Fruit fly (Drosophila melanogaster) whole organism, wandering third instar larva: ENCODE data around the gene CG13405.

Experiments
- Abd-B ChIP-seq: fragments of >200 bp; optimal IDR thresholded peaks from 2 replicates; lab custom pipeline; 2017; ENCODE audit warnings: missing biosample characterization, missing genetic modification characterization
- CG32264 ChIP-seq: fragments of 200-800 bp; sonication (Bioruptor generic); optimal IDR thresholded peaks from 2 replicates; lab custom pipeline; 2016; ENCODE audit warnings: missing biosample characterization, missing genetic modification characterization
- CG9705 ChIP-seq: fragments of 200-800 bp; sonication (Bioruptor generic); optimal IDR thresholded peaks from 2 replicates; lab custom pipeline; 2018; ENCODE audit warnings: missing biosample characterization, mild to moderate bottlenecking, missing genetic modification characterization
- CrebA ChIP-seq: fragments of 200-800 bp; sonication (Bioruptor generic); optimal IDR thresholded peaks from 2 replicates; lab custom pipeline; 2016; ENCODE audit warnings: missing biosample characterization, mild to moderate bottlenecking, missing genetic modification characterization, borderline replicate concordance
- Dfd ChIP-seq: fragments of >200 bp; optimal IDR thresholded peaks from 2 replicates; lab custom pipeline; 2017; ENCODE audit warnings: missing biosample characterization, missing genetic modification characterization
- Dif ChIP-seq: fragments of 200-275, 200-300 bp; sonication (Bioruptor generic); optimal IDR thresholded peaks from 2 replicates; lab custom pipeline; 2018; ENCODE audit warnings: missing biosample characterization, missing genetic modification characterization; ENCODE audit not compliant: partially characterized antibody
- GATAd ChIP-seq: sonication (Bioruptor generic); optimal IDR thresholded peaks from 2 replicates; lab custom pipeline; 2016; ENCODE audit warnings: missing biosample characterization, missing genetic modification characterization
- HLH106 ChIP-seq: fragments of 200-800 bp; optimal IDR thresholded peaks from 3 replicates; lab custom pipeline; 2019; ENCODE audit warnings: missing biosample characterization, mild to moderate bottlenecking, missing genetic modification characterization, moderate library complexity
- Hnf4 ChIP-seq: fragments of 200-800 bp; sonication (Bioruptor generic); optimal IDR thresholded peaks from 2 replicates; lab custom pipeline; 2016; ENCODE audit warnings: missing biosample characterization, mild to moderate bottlenecking, missing genetic modification characterization
- Hr78 ChIP-seq: fragments of >200 bp; optimal IDR thresholded peaks from 2 replicates; lab custom pipeline; 2017; ENCODE audit warnings: missing biosample characterization, missing genetic modification characterization
- Hr83 ChIP-seq: fragments of 200-300 bp; sonication (Bioruptor generic); optimal IDR thresholded peaks from 2 replicates; lab custom pipeline; 2016; ENCODE audit warnings: missing biosample characterization, mild to moderate bottlenecking, missing genetic modification characterization, moderate library complexity; ENCODE audit not compliant: poor library complexity, severe bottlenecking
- Jra ChIP-seq: sonication (Bioruptor generic); optimal IDR thresholded peaks from 2 replicates; lab custom pipeline; 2016; ENCODE audit warnings: missing biosample characterization, missing genetic modification characterization
- Mio ChIP-seq: sonication (Bioruptor generic); optimal IDR thresholded peaks from 2 replicates; lab custom pipeline; 2016; ENCODE audit warnings: missing biosample characterization, missing genetic modification characterization
- Myc ChIP-seq: fragments of >200 bp; optimal IDR thresholded peaks from 2 replicates; lab custom pipeline; 2017
- N ChIP-seq: fragments of >200 bp; optimal IDR thresholded peaks from 2 replicates; lab custom pipeline; 2018; ENCODE audit warnings: missing biosample characterization, missing external identifiers, missing genetic modification characterization
- OdsH ChIP-seq: fragments of 200-800 bp; sonication (Bioruptor generic); optimal IDR thresholded peaks from 2 replicates; lab custom pipeline; 2016; ENCODE audit warnings: missing biosample characterization, mild to moderate bottlenecking, missing genetic modification characterization
- Rel ChIP-seq, 2 experiments: fragments of 200-800 bp; sonication (Bioruptor generic) in 1 of 2; optimal IDR thresholded peaks; 2 replicates in 1 of 2; 3 replicates in 1 of 2; lab custom pipeline; 2016 to 2019; ENCODE audit warnings: mild to moderate bottlenecking in 2 of 2, missing biosample characterization in 2 of 2, missing genetic modification characterization in 2 of 2, moderate library complexity in 1 of 2
- Sp1 ChIP-seq: fragments of 200-800 bp; sonication (Bioruptor generic); optimal IDR thresholded peaks from 3 replicates; lab custom pipeline; 2019; ENCODE audit warnings: missing biosample characterization, mild to moderate bottlenecking, missing genetic modification characterization, moderate library complexity
- Vsx2 ChIP-seq: fragments of 200-300, 225-300 bp; sonication (Bioruptor generic); optimal IDR thresholded peaks from 2 replicates; lab custom pipeline; 2018; ENCODE audit warnings: missing biosample characterization, missing genetic modification characterization; ENCODE audit not compliant: partially characterized antibody
- br ChIP-seq: fragments of 200-800 bp; sonication (Bioruptor generic); optimal IDR thresholded peaks from 2 replicates; lab custom pipeline; 2016; ENCODE audit warnings: missing biosample characterization, missing genetic modification characterization
- brk ChIP-seq: fragments of 200-800 bp; sonication (Bioruptor generic); optimal IDR thresholded peaks from 2 replicates; lab custom pipeline; 2016; ENCODE audit warnings: missing biosample characterization, mild to moderate bottlenecking, missing genetic modification characterization
- dl ChIP-seq, 2 experiments: fragments of 175-275, 200-275 bp in 1 of 2; fragments of 200-275 bp in 1 of 2; sonication (Bioruptor generic); optimal IDR thresholded peaks; lab custom pipeline; 2018; ENCODE audit warnings: mild to moderate bottlenecking in 2 of 2, missing biosample characterization in 2 of 2, missing genetic modification characterization in 2 of 2, moderate library complexity in 2 of 2; ENCODE audit not compliant: partially characterized antibody in 2 of 2, insufficient read depth in 1 of 2
- dmrt93B ChIP-seq: fragments of 200-800 bp; sonication (Bioruptor generic); optimal IDR thresholded peaks from 2 replicates; lab custom pipeline; 2018; ENCODE audit warnings: missing biosample characterization, mild to moderate bottlenecking, missing genetic modification characterization
- dsf ChIP-seq: sonication (Bioruptor generic); optimal IDR thresholded peaks from 2 replicates; lab custom pipeline; 2016; ENCODE audit warnings: missing biosample characterization, missing genetic modification characterization, borderline replicate concordance
- ey ChIP-seq: fragments of 200-800 bp; sonication (Bioruptor generic); optimal IDR thresholded peaks from 2 replicates; lab custom pipeline; 2016; ENCODE audit warnings: missing biosample characterization, missing genetic modification characterization
- foxo ChIP-seq, 2 experiments: fragments of 200-800 bp; sonication (Bioruptor generic); optimal IDR thresholded peaks; 2 replicates in 1 of 2; 3 replicates in 1 of 2; lab custom pipeline; 2016 to 2017; ENCODE audit warnings: missing biosample characterization in 2 of 2, missing genetic modification characterization in 2 of 2
- fru ChIP-seq: fragments of 200-800 bp; sonication (Bioruptor generic); optimal IDR thresholded peaks from 3 replicates; lab custom pipeline; 2016; ENCODE audit warnings: missing biosample characterization, mild to moderate bottlenecking, missing genetic modification characterization
- h ChIP-seq: fragments of 200-800 bp; sonication (Bioruptor generic); optimal IDR thresholded peaks from 3 replicates; lab custom pipeline; 2016; ENCODE audit warnings: missing biosample characterization, mild to moderate bottlenecking, missing genetic modification characterization
- jim ChIP-seq: fragments of 175-275, 200-325 bp; sonication (Bioruptor generic); optimal IDR thresholded peaks from 2 replicates; lab custom pipeline; 2016; ENCODE audit warnings: missing biosample characterization, mild to moderate bottlenecking, missing genetic modification characterization
- lola ChIP-seq: fragments of >200 bp; optimal IDR thresholded peaks from 2 replicates; lab custom pipeline; 2017; ENCODE audit warnings: missing biosample characterization, missing genetic modification characterization
- pan ChIP-seq: fragments of >200 bp; optimal IDR thresholded peaks from 2 replicates; lab custom pipeline; 2017
- psq ChIP-seq: fragments of 200-800 bp; sonication (Bioruptor generic); optimal IDR thresholded peaks from 3 replicates; lab custom pipeline; 2017; ENCODE audit warnings: missing biosample characterization, mild to moderate bottlenecking, missing genetic modification characterization, moderate library complexity
- rgr ChIP-seq: fragments of 200-800 bp; sonication (Bioruptor generic); optimal IDR thresholded peaks from 3 replicates; lab custom pipeline; 2016; ENCODE audit warnings: missing biosample characterization, mild to moderate bottlenecking, missing genetic modification characterization
- sage ChIP-seq: fragments of 200-800 bp; sonication (Bioruptor generic); optimal IDR thresholded peaks from 2 replicates; lab custom pipeline; 2016; ENCODE audit warnings: missing biosample characterization, mild to moderate bottlenecking, missing genetic modification characterization
- sv ChIP-seq: fragments of 200-800 bp; sonication (Bioruptor generic); optimal IDR thresholded peaks from 3 replicates; lab custom pipeline; 2016; ENCODE audit warnings: missing biosample characterization, missing genetic modification characterization
- tai ChIP-seq: sonication (Bioruptor generic); optimal IDR thresholded peaks from 2 replicates; lab custom pipeline; 2016; ENCODE audit warnings: missing biosample characterization, missing genetic modification characterization
- usp ChIP-seq: fragments of >200 bp; optimal IDR thresholded peaks from 2 replicates; lab custom pipeline; 2017; ENCODE audit warnings: missing biosample characterization, missing genetic modification characterization
- woc ChIP-seq: sonication (Bioruptor generic); optimal IDR thresholded peaks from 2 replicates; lab custom pipeline; 2016; ENCODE audit warnings: missing biosample characterization, mild to moderate bottlenecking, missing genetic modification characterization

The CG13405 gene

DNA sequence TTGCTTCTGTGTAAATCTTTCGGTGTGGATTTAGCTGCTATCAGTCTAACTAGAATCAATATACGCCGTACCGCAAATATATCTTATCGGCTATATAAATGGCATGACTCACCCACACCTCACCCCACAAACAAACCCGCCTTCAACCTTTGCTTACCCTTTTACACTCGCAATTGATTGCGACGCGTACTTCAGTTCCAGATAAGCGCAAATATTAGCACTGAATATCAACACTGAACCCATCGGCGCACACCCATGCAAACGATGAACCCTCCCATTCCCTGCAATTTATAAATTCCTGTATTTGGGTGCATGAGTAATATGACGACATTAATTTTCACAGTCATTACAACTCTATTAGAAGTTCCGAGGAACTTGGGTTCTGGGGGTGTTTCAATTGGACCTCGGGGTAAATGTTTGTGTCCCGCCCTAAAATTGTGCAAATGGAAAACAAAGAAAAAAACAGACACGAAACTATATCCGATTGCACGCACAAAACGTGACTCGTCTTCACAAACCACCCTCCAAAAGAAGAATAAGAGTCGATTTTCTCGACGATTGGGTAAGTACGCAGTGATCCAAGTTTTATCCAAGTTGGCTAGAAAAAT is 10.2 kb upstream of the CG13405 start (continued):
- TF ChIP-seq CG9705 (GFP tag; lab: Kevin White, UChicago) = peak; percentile 14
- TF ChIP-seq, all 38 proteins: peak for 15

DNA sequence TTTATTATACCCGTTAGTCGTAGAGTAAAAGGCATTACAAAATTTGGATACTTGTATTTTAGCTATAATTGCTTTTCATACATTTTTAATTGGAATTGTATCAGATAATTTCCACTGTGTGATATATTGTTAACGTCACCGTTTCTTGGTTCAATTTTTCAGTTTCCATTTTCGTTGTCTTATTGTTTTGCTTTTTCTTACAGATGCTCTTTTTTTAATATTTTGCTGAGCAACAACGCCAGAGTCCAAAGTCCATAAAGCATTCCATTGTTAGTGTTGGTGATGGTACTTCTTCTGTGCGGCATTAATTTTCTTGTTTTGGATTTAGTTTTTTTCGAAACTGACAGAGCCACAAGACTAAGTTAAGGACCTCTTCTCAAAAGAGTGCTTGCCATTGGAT is 7.8 kb upstream of the CG13405 start:
- TF ChIP-seq Abd-B (GFP tag; lab: Kevin White, UChicago) = no peak
- no peak for TF ChIP-seq brk
- TF ChIP-seq Sp1 = no peak
- TF ChIP-seq CrebA (GFP tag; lab: Kevin White, UChicago) = no peak
- no peak for TF ChIP-seq Dfd (GFP tag; lab: Kevin White, UChicago)

DNA sequence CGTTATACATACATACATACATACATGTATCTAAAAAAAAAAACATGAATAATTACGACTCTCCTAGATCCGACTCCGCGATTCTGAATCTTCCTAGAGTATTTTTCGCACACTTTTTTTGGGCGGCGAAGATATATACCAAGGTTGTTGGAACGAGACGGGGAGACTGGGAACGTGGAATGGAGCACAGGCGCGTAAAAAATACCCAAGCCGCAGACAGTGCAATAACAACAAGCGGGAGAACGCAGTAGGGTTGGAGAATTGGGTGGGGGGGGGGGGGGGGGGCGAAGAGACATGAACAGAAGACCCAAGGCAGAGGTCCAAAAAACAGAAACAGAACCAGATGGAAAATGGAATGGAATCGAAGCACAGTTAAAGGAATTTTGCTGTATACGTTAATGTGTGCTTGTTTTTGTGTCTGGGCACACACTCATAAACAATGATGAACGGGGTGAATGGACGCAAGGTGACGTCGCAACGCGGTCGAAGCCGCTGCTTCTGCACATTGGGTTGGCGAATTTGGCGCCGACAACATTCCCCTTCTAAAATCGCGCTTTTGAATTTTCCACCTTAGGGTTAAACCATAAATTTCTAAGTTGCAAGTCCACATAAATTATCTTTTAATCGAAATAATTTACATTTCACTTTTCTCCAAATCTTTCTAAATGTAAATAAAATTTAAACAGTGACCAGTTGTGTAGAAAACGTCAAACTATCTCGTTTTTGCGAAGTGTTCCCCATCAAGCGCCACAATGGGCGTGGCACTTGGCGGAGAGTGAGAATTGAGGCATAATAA is 1.6 kb downstream of the CG13405 start:
- TF ChIP-seq jim (GFP tag; lab: Kevin White, UChicago) (no peak), br (GFP tag; lab: Kevin White, UChicago) (peak; percentile 72), Myc (lab: Kevin White, UChicago) (no peak), foxo (GFP tag; optimal IDR thresholded peaks at IDR 0.05; lab: Kevin White, UChicago) (peak in 1 of 2 experiments; percentile 62), Dfd (GFP tag; lab: Kevin White, UChicago) (no peak), Hr83 (GFP tag; lab: Kevin White, UChicago) (no peak), sage (GFP tag; lab: Kevin White, UChicago) (peak; percentile 58), Mio (GFP tag; lab: Kevin White, UChicago) (peak; percentile 20), ey (peak; percentile 82), rgr (peak; percentile 83), Jra (GFP tag; lab: Kevin White, UChicago) (no peak), Rel (GFP tag; optimal IDR thresholded peaks at IDR 0.05; lab: Kevin White, UChicago) (no peak), Rel (tag; optimal IDR thresholded peaks at IDR 0.05; lab: Kevin White, UChicago) (peak; percentile 40), dmrt93B (GFP tag; lab: Kevin White, UChicago) (peak; percentile 48), lola (no peak), dl (GFP tag; optimal IDR thresholded peaks at IDR 0.05; lab: Kevin White, UChicago; ENCODE audit: insufficient read depth in 1 of 2, partially characterized antibody in 2 of 2) (peak in 1 of 2 experiments; percentile 46), CG9705 (GFP tag; lab: Kevin White, UChicago) (peak; percentile 19), Abd-B (GFP tag; lab: Kevin White, UChicago) (no peak), usp (GFP tag; lab: Kevin White, UChicago) (no peak), Hnf4 (GFP tag; lab: Kevin White, UChicago) (no peak), tai (GFP tag; lab: Kevin White, UChicago) (peak; percentile 62), h (GFP tag; lab: Kevin White, UChicago) (peak; percentile 87), HLH106 (tag; lab: Kevin White, UChicago) (peak; percentile 75), Dif (GFP tag; lab: Kevin White, UChicago) (peak; percentile 31), CG32264 (peak; percentile 20), N (GFP tag; lab: Kevin White, UChicago) (no peak), woc (GFP tag; lab: Kevin White, UChicago) (peak; percentile 90), OdsH (GFP tag; lab: Kevin White, UChicago) (peak; percentile 76), sv (no peak), GATAd (GFP tag; lab: Kevin White, UChicago) (no peak), Sp1 (peak; percentile 70), dsf (GFP tag; lab: Kevin White, UChicago) (no peak), Vsx2 (no peak), pan (lab: Kevin White, UChicago) (no peak), Hr78 (GFP tag; lab: Kevin White, UChicago) (no peak), fru (peak; percentile 88), brk (peak; percentile 71), CrebA (GFP tag; lab: Kevin White, UChicago) (peak; percentile 52), psq (GFP tag; lab: Kevin White, UChicago) (peak; percentile 93)
